Fruit fly (Drosophila melanogaster) whole organism, prepupa: ENCODE data around the gene CG7556.
A peak's percentile ranks its signal among the peaks of the same experiment; 100 is the strongest.

Experiments
- Blimp-1 ChIP-seq: fragments of 200-800 bp; sonication (Bioruptor generic); optimal IDR thresholded peaks from 3 replicates; lab custom pipeline; 2017; ENCODE audit warnings: missing biosample characterization, missing genetic modification characterization, mild to moderate bottlenecking, moderate library complexity, missing genetic modification reagents
- CG10631 ChIP-seq: fragments of 200-800 bp; sonication (Bioruptor generic); optimal IDR thresholded peaks from 2 replicates; lab custom pipeline; 2016; ENCODE audit warnings: missing biosample characterization, missing genetic modification characterization
- CG10669 ChIP-seq: fragments of 200-800 bp; sonication (Bioruptor generic); optimal IDR thresholded peaks from 3 replicates; lab custom pipeline; 2018; ENCODE audit warnings: missing biosample characterization, mild to moderate bottlenecking, missing genetic modification characterization, moderate library complexity
- CG11294 ChIP-seq: fragments of 200-800 bp; sonication (Bioruptor generic); IDR thresholded peaks from 2 replicates; pipeline ENCODE4 v1.3.6; 2022; ENCODE audit warnings: missing biosample characterization, missing genetic modification characterization
- CG11762 ChIP-seq: fragments of 200-800 bp; sonication (Bioruptor generic); optimal IDR thresholded peaks from 3 replicates; lab custom pipeline; 2016; ENCODE audit warnings: missing biosample characterization, missing genetic modification characterization; ENCODE audit not compliant: insufficient read depth
- CG11902 ChIP-seq: fragments of 200-800 bp; sonication (Bioruptor generic); optimal IDR thresholded peaks from 3 replicates; lab custom pipeline; 2016; ENCODE audit warnings: missing biosample characterization, missing genetic modification characterization
- CG15336 ChIP-seq: fragments of 200-800 bp; sonication (Bioruptor generic); IDR thresholded peaks from 2 replicates; pipeline ENCODE4 v1.3.6; 2022; ENCODE audit warnings: missing biosample characterization, missing genetic modification characterization
- CG1621 ChIP-seq: fragments of 200-800 bp; sonication (Bioruptor generic); optimal IDR thresholded peaks from 3 replicates; lab custom pipeline; 2018; ENCODE audit warnings: missing biosample characterization, mild to moderate bottlenecking, missing genetic modification characterization
- CG16779 ChIP-seq: fragments of 200-800 bp; sonication (Bioruptor generic); optimal IDR thresholded peaks from 3 replicates; lab custom pipeline; 2017; ENCODE audit warnings: missing biosample characterization, mild to moderate bottlenecking, missing genetic modification characterization
- CG3032 ChIP-seq: fragments of 200-800 bp; optimal IDR thresholded peaks from 2 replicates; lab custom pipeline; 2019; ENCODE audit warnings: missing biosample characterization, mild to moderate bottlenecking, missing genetic modification characterization, moderate library complexity
- CG31627 ChIP-seq: fragments of 200-800 bp; sonication (Bioruptor generic); optimal IDR thresholded peaks from 3 replicates; lab custom pipeline; 2016; ENCODE audit warnings: missing biosample characterization, missing genetic modification characterization
- CG34406 ChIP-seq: fragments of 200-800 bp; sonication (Bioruptor generic); optimal IDR thresholded peaks from 3 replicates; lab custom pipeline; 2016; ENCODE audit warnings: missing biosample characterization, missing genetic modification characterization
- CG3919 ChIP-seq: fragments of 200-800 bp; sonication (Bioruptor generic); optimal IDR thresholded peaks from 3 replicates; lab custom pipeline; 2016; ENCODE audit warnings: missing biosample characterization, missing genetic modification characterization
- CG6163 ChIP-seq: fragments of 200-800 bp; sonication (Bioruptor generic); IDR thresholded peaks from 3 replicates; pipeline ENCODE4 v1.3.6; 2022; ENCODE audit warnings: missing biosample characterization, missing genetic modification characterization
- CG6276 ChIP-seq: fragments of 200-800 bp; sonication (Bioruptor generic); optimal IDR thresholded peaks from 2 replicates; lab custom pipeline; 2017; ENCODE audit warnings: missing biosample characterization, mild to moderate bottlenecking, missing genetic modification characterization
- CG6808 ChIP-seq: fragments of 200-800 bp; sonication (Bioruptor generic); optimal IDR thresholded peaks from 3 replicates; lab custom pipeline; 2017; ENCODE audit warnings: missing biosample characterization, missing genetic modification characterization, mild to moderate bottlenecking, moderate library complexity, missing genetic modification reagents
- CG6854 ChIP-seq: fragments of 200-800 bp; sonication (Bioruptor generic); optimal IDR thresholded peaks from 2 replicates; lab custom pipeline; 2017; ENCODE audit warnings: missing biosample characterization, mild to moderate bottlenecking, missing genetic modification characterization
- CG7368 ChIP-seq: fragments of 200-800 bp; sonication (Bioruptor generic); optimal IDR thresholded peaks from 3 replicates; lab custom pipeline; 2016; ENCODE audit warnings: missing biosample characterization, missing genetic modification characterization
- CG8119 ChIP-seq: fragments of 200-800 bp; sonication (Bioruptor generic); IDR thresholded peaks from 3 replicates; pipeline ENCODE4 v1.3.6; 2022; ENCODE audit warnings: missing biosample characterization, missing genetic modification characterization
- CG8319 ChIP-seq: fragments of 200-800 bp; sonication (Bioruptor generic); optimal IDR thresholded peaks from 3 replicates; lab custom pipeline; 2016; ENCODE audit warnings: missing biosample characterization, missing genetic modification characterization
- CG8632 ChIP-seq: fragments of 200-800 bp; sonication (Bioruptor generic); optimal IDR thresholded peaks from 3 replicates; lab custom pipeline; 2016; ENCODE audit warnings: missing biosample characterization, missing genetic modification characterization
- Eip78C ChIP-seq: fragments of 200-800 bp; sonication (Bioruptor generic); peaks from one replicate; lab custom pipeline; 2016; ENCODE audit warnings: missing biosample characterization, missing genetic modification characterization
- Eip93F ChIP-seq: fragments of 200-800 bp; sonication (Bioruptor generic); optimal IDR thresholded peaks from 2 replicates; lab custom pipeline; 2016; ENCODE audit warnings: missing biosample characterization, mild to moderate bottlenecking, missing genetic modification characterization
- Ets21C ChIP-seq: fragments of 200-800 bp; sonication (Bioruptor generic); optimal IDR thresholded peaks from 3 replicates; lab custom pipeline; 2016; ENCODE audit warnings: missing biosample characterization, missing genetic modification characterization
- Gug ChIP-seq: fragments of 200-800 bp; sonication (Bioruptor generic); IDR thresholded peaks from 2 replicates; pipeline ENCODE4 v1.3.6; 2022; ENCODE audit warnings: missing biosample characterization, missing genetic modification characterization
- Hr39 ChIP-seq: fragments of 200-800 bp; sonication (Bioruptor generic); optimal IDR thresholded peaks from 2 replicates; lab custom pipeline; 2016; ENCODE audit warnings: missing biosample characterization, missing genetic modification characterization
- Hr4 ChIP-seq: fragments of 200-800 bp; sonication (Bioruptor generic); optimal IDR thresholded peaks from 3 replicates; lab custom pipeline; 2016; ENCODE audit warnings: missing biosample characterization, missing genetic modification characterization
- Lpt ChIP-seq: fragments of 200-800 bp; sonication (Bioruptor generic); optimal IDR thresholded peaks from 3 replicates; lab custom pipeline; 2016; ENCODE audit warnings: missing biosample characterization, missing genetic modification characterization
- Met ChIP-seq: fragments of 200-800 bp; sonication (Bioruptor generic); optimal IDR thresholded peaks from 3 replicates; lab custom pipeline; 2016; ENCODE audit warnings: missing biosample characterization, missing genetic modification characterization
- OdsH ChIP-seq: fragments of 200-800 bp; sonication (Bioruptor generic); optimal IDR thresholded peaks from 3 replicates; lab custom pipeline; 2016; ENCODE audit warnings: missing biosample characterization, missing genetic modification characterization
- Smox ChIP-seq: fragments of 200-800 bp; sonication (Bioruptor generic); optimal IDR thresholded peaks from 3 replicates; lab custom pipeline; 2016; ENCODE audit warnings: missing biosample characterization, missing genetic modification characterization
- Sox102F ChIP-seq: fragments of 200-800 bp; sonication (Bioruptor generic); optimal IDR thresholded peaks from 2 replicates; lab custom pipeline; 2016; ENCODE audit warnings: missing biosample characterization, mild to moderate bottlenecking, missing genetic modification characterization
- Sox14 ChIP-seq: fragments of 200-800 bp; sonication (Bioruptor generic); optimal IDR thresholded peaks from 3 replicates; lab custom pipeline; 2016; ENCODE audit warnings: missing biosample characterization, missing genetic modification characterization
- Sox15 ChIP-seq: fragments of 200-800 bp; sonication (Bioruptor generic); optimal IDR thresholded peaks from 3 replicates; lab custom pipeline; 2016; ENCODE audit warnings: missing biosample characterization, missing genetic modification characterization
- achi ChIP-seq: fragments of 200-800 bp; sonication (Bioruptor generic); optimal IDR thresholded peaks from 3 replicates; lab custom pipeline; 2016; ENCODE audit warnings: missing biosample characterization, missing genetic modification characterization
- acj6 ChIP-seq: fragments of 200-800 bp; sonication (Bioruptor generic); optimal IDR thresholded peaks from 3 replicates; lab custom pipeline; 2016; ENCODE audit warnings: missing biosample characterization, missing genetic modification characterization
- cyc ChIP-seq: fragments of 200-800 bp; sonication (Bioruptor generic); optimal IDR thresholded peaks from 3 replicates; lab custom pipeline; 2016; ENCODE audit warnings: missing biosample characterization, missing genetic modification characterization
- dac ChIP-seq: fragments of 200-800 bp; sonication (Bioruptor generic); optimal IDR thresholded peaks from 2 replicates; lab custom pipeline; 2017; ENCODE audit warnings: missing biosample characterization, mild to moderate bottlenecking, missing genetic modification characterization
- dsx ChIP-seq: fragments of 200-800 bp; optimal IDR thresholded peaks from 3 replicates; lab custom pipeline; 2019; ENCODE audit warnings: missing biosample characterization, mild to moderate bottlenecking, missing genetic modification characterization, moderate library complexity; ENCODE audit not compliant: poor library complexity, severe bottlenecking
- eg ChIP-seq: fragments of 200-800 bp; sonication (Bioruptor generic); IDR thresholded peaks from 3 replicates; pipeline ENCODE4 v1.3.6; 2022; ENCODE audit warnings: missing biosample characterization, missing genetic modification characterization
- esn ChIP-seq: fragments of 200-800 bp; sonication (Bioruptor generic); optimal IDR thresholded peaks from 2 replicates; lab custom pipeline; 2016; ENCODE audit warnings: missing biosample characterization, mild to moderate bottlenecking, missing genetic modification characterization, moderate library complexity
- fd59A ChIP-seq: fragments of 200-800 bp; sonication (Bioruptor generic); optimal IDR thresholded peaks from 2 replicates; lab custom pipeline; 2017; ENCODE audit warnings: missing biosample characterization, mild to moderate bottlenecking, missing genetic modification characterization, missing genetic modification reagents
- fkh ChIP-seq: fragments of 200-800 bp; sonication (Bioruptor generic); optimal IDR thresholded peaks from 3 replicates; lab custom pipeline; 2017; ENCODE audit warnings: missing biosample characterization, mild to moderate bottlenecking, missing genetic modification characterization, moderate library complexity
- lz ChIP-seq: fragments of 200-800 bp; sonication (Bioruptor generic); optimal IDR thresholded peaks from 3 replicates; lab custom pipeline; 2016; ENCODE audit warnings: missing biosample characterization, missing genetic modification characterization
- net ChIP-seq: fragments of 200-800 bp; sonication (Bioruptor generic); optimal IDR thresholded peaks from 3 replicates; lab custom pipeline; 2016; ENCODE audit warnings: missing biosample characterization, missing genetic modification characterization
- pdm3 ChIP-seq: fragments of 200-800 bp; sonication (Bioruptor generic); optimal IDR thresholded peaks from 3 replicates; lab custom pipeline; 2016; ENCODE audit warnings: missing biosample characterization, missing genetic modification characterization
- salr ChIP-seq, 2 experiments: fragments of 200-800 bp; sonication (Bioruptor generic); optimal IDR thresholded peaks; 3 replicates each; lab custom pipeline; 2016 to 2018; ENCODE audit warnings: missing biosample characterization in 2 of 2, missing genetic modification characterization in 2 of 2, mild to moderate bottlenecking in 1 of 2
- spab ChIP-seq: fragments of 200-800 bp; sonication (Bioruptor generic); optimal IDR thresholded peaks from 2 replicates; lab custom pipeline; 2017; ENCODE audit warnings: missing biosample characterization, mild to moderate bottlenecking, missing genetic modification characterization, missing genetic modification reagents
- ss ChIP-seq, 2 experiments: fragments of 200-800 bp; sonication (Bioruptor generic); optimal IDR thresholded peaks; 2 replicates in 1 of 2; 3 replicates in 1 of 2; lab custom pipeline; 2017 to 2018; ENCODE audit warnings: mild to moderate bottlenecking in 2 of 2, missing biosample characterization in 2 of 2, missing genetic modification characterization in 2 of 2, moderate library complexity in 1 of 2
- svp ChIP-seq: fragments of 200-800 bp; sonication (Bioruptor generic); peaks from one replicate; lab custom pipeline; 2016; ENCODE audit warnings: missing biosample characterization, missing genetic modification characterization
- vri ChIP-seq: fragments of 200-800 bp; sonication (Bioruptor generic); optimal IDR thresholded peaks from 3 replicates; lab custom pipeline; 2016; ENCODE audit warnings: missing biosample characterization, mild to moderate bottlenecking, missing genetic modification characterization

The CG7556 gene

dm6 chrX:19224580-19225303, 45.1 kb upstream of the CG7556 start:
- TF ChIP-seq cyc (GFP tag; lab: Kevin White, UChicago) (no peak), esn (GFP tag; lab: Kevin White, UChicago) (peak; percentile 61), dsx (GFP tag; lab: Kevin White, UChicago) (peak; percentile 7), CG31627 (GFP tag; lab: Kevin White, UChicago) (no peak), svp (no peak), CG6163 (GFP tag; lab: Robert Waterston, UW) (no peak), dac (GFP tag; lab: Kevin White, UChicago) (peak; percentile 11), CG1621 (tag; lab: Kevin White, UChicago) (no peak), Eip78C (GFP tag; lab: Kevin White, UChicago) (peak; percentile 89), CG15336 (GFP tag; lab: Robert Waterston, UW) (peak; percentile 46), Ets21C (GFP tag; lab: Kevin White, UChicago) (no peak), pdm3 (GFP tag; lab: Kevin White, UChicago) (peak; percentile 37), lz (GFP tag; lab: Kevin White, UChicago) (peak; percentile 39), CG6854 (no peak), ss (GFP tag; optimal IDR thresholded peaks at IDR 0.05; lab: Kevin White, UChicago) (peak in 1 of 2 experiments; percentile 70), Smox (GFP tag; lab: Kevin White, UChicago) (peak; percentile 34), CG11762 (GFP tag; lab: Kevin White, UChicago) (peak; percentile 32), fkh (GFP tag; lab: Kevin White, UChicago) (no peak), Sox14 (no peak), CG11902 (no peak), eg (GFP tag; lab: Robert Waterston, UW) (0 out of 3 replicates have a peak, but pooled peaks have one; percentile 27), CG8632 (GFP tag; lab: Kevin White, UChicago) (peak; percentile 69), CG7368 (GFP tag; lab: Kevin White, UChicago) (no peak), Gug (GFP tag; lab: Robert Waterston, UW) (no peak), CG34406 (GFP tag; lab: Kevin White, UChicago) (peak; percentile 71), CG8119 (GFP tag; lab: Robert Waterston, UW) (peak; percentile 55; the same call in 1 of the 3 replicates), CG3032 (peak; percentile 65), CG8319 (peak; percentile 4), CG10669 (peak; percentile 40), Hr39 (GFP tag; lab: Kevin White, UChicago) (no peak), Eip93F (GFP tag; lab: Kevin White, UChicago) (no peak), Blimp-1 (GFP tag; lab: Kevin White, UChicago) (no peak), Hr4 (GFP tag; lab: Kevin White, UChicago) (peak; percentile 37), Sox102F (GFP tag; lab: Kevin White, UChicago) (no peak), Sox15 (GFP tag; lab: Kevin White, UChicago) (no peak), vri (GFP tag; lab: Kevin White, UChicago) (no peak), CG11294 (no peak), acj6 (GFP tag; lab: Kevin White, UChicago) (peak; percentile 46), CG6808 (GFP tag; lab: Kevin White, UChicago) (peak; percentile 74), Met (GFP tag; lab: Kevin White, UChicago) (peak; percentile 18), CG6276 (peak; percentile 62), OdsH (peak; percentile 54), CG16779 (peak; percentile 35), spab (GFP tag; lab: Kevin White, UChicago) (peak; percentile 46), net (GFP tag; lab: Kevin White, UChicago) (peak; percentile 49), Lpt (GFP tag; lab: Kevin White, UChicago) (peak; percentile 33), CG3919 (GFP tag; lab: Kevin White, UChicago) (peak; percentile 50), fd59A (GFP tag; lab: Kevin White, UChicago) (peak; percentile 39), achi (GFP tag; lab: Kevin White, UChicago) (peak; percentile 60), CG10631 (GFP tag; lab: Kevin White, UChicago) (peak; percentile 71), salr (GFP tag; optimal IDR thresholded peaks at IDR 0.05; lab: Kevin White, UChicago) (peak in 1 of 2 experiments; percentile 79)
